Worm (Caenorhabditis elegans) whole organism, dauer: ENCODE results near the gene C52E2.5.
"Not testable (repeated sequence)": the region's sequence is repeated elsewhere in the genome, so short reads cannot be mapped to it uniquely, and the experiment has no call there.

ENCODE experiments used
- unc-62 ChIP-seq: sonication (generic microtip); optimal IDR thresholded peaks from 2 replicates; lab custom pipeline; 2017; ENCODE audit warnings: missing biosample characterization, missing genetic modification reagents, missing genetic modification characterization

Gene C52E2.5

DNA sequence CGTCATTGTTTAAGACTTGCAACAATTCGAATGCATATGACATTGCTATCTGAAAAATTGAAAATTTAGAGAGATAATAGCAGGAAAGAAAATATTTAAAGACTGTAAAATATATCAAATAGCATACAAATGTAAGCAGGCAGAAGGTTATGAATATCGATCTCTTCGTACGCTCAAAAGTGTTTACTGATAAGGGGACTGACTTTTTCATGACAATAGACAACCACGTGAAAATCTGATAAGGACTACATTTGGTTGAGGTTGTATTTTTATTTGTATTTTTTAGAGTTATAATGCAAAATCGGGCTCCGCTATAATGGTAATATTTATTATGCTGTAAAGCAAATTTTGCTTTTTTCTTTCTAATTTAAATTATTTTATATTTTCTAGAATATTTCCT lies at the start of gene C52E2.5, which contains the start of gene C52E2.4:
C52E2.5 (minus strand) TSS at position 43 of the 400 bp plus-strand sequence.
C52E2.4 (plus strand) TSS at position 252 of the 400 bp plus-strand sequence.
- TF ChIP-seq unc-62 (GFP tag; lab: Kevin White, UChicago), result no peak

DNA sequence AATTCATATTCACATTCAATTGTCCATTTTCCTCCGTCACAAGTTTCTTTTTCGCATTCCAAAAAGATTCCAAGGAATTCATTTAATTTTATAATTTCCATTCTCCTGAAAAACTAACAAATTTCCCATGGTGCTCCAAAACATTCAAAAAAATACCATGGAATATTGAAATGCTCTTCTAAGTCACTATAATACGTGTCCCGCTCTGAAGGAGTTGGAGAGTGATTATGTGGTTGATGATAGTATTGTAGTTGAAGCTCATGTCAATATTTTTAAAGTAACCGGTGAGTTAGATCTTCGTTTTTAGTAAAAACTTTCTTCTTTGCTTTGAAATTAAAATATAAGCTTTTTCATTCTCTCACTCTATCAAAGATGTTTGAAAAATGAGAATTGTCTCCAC lies 47.9 kb upstream of the C52E2.5 start, which contains the start of gene math-9:
math-9 (minus strand) TSS at position 101 of the 400 bp plus-strand sequence.
- TF ChIP-seq unc-62 (GFP tag; lab: Kevin White, UChicago), result no peak

DNA sequence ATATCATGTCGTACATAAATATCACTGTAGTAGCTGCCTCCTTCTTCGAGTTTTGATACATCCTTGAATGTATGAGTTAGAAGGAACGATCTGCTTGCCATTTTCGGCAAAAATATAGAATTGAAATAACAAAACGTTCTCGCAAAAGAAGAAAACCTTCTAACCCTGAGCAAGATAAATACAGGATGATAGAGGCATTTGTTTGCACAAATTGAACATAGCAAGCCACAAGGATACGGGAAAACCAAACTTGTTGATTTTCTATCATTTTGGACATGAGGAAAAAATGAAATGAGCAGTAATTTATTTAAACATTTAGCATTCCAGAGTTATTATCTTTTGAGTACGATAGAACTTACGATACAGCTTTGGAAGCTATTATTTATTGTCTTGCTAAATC lies 46.3 kb upstream of the C52E2.5 start, which contains the start of gene math-8:
math-8 (minus strand) TSS at position 101 of the 400 bp plus-strand sequence.
- no peak for TF ChIP-seq unc-62 (GFP tag; lab: Kevin White, UChicago)

DNA sequence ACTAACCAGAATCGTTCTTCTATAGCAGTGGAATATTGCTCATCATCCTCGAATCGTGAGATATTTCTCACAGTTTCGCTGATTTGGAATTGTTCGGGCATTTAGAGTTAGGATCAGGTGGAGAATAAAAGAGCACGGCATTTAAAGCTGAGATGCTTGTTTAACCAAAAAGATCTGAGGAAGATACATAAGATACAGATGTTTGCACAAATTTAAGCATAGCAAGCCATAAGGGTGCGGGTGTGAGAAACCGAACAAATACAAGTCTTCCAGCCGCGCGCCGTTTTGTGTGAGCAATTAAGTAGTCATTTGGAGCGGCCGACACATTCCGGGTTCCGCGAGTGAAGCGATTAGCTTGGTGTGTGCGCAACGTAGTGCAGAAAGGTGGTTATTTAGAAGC lies 43.6 kb upstream of the C52E2.5 start, which contains the start of gene math-7:
math-7 (minus strand) TSS at position 101 of the 400 bp plus-strand sequence.
- TF ChIP-seq unc-62 (GFP tag; lab: Kevin White, UChicago), result no peak

DNA sequence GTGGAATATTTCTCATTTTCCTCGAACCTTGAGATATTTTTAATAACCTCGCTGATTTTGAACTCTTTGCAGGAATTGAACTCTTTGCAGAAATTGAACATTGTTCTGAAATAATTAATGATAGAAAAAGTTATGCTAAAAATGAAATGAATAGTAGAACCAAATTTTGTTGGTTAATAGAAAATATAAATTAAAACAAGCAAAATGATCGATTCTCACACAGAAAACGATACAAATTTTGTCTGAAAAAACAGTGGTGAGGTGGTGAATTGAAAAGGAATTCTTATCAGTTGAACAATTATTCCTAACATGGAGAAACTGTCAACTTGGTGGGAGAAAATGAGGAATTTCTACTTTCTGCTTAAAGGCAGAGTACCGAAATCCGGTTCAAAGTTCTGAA lies 41.9 kb upstream of the C52E2.5 start, which contains the start of gene math-6:
math-6 (minus strand) TSS at position 101 of the 400 bp plus-strand sequence.
- TF ChIP-seq unc-62 (GFP tag; lab: Kevin White, UChicago), result no peak

DNA sequence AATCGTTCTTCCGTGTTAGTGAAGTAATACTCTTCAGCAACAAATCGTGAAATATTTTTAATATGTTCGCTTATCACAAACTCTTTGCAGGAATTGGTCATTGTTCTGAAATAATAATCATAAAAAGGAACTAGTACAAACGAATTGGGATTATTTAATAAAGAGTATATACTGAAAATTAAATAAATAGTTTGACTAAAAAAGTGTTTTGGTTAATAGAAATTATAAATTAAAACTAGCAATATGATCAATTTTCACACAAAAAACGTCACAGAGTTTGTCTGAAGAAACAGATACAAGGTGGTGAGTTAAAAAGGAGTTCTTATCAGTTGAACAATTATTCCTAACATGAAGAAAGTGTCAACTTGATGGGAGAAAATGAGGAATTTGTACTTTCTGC lies 40.0 kb upstream of the C52E2.5 start, which contains the start of gene math-5:
math-5 (minus strand) TSS at position 101 of the 400 bp plus-strand sequence.
- TF ChIP-seq unc-62 (GFP tag; lab: Kevin White, UChicago), result no peak

DNA sequence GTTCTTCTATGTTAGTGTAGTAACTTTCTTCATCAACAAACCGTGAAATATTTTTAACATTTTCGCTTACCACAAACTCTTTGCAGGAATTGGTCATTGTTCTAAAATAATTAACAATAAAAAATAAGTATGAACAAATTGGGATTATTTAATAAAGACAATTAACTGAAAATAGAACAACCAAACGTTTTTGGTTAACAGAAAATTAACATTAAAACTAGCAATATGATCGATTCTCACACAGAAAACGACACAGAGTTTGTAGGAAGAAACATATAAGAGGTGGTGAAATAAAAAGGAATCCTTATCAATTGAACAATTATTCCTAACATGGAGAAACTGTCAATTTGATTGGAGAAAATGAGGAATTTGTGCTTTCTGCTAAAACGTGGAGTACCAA lies 35.9 kb upstream of the C52E2.5 start, which contains the start of gene math-16:
math-16 (minus strand) TSS at position 101 of the 400 bp plus-strand sequence.
- TF ChIP-seq unc-62 (GFP tag; lab: Kevin White, UChicago), result no peak

DNA sequence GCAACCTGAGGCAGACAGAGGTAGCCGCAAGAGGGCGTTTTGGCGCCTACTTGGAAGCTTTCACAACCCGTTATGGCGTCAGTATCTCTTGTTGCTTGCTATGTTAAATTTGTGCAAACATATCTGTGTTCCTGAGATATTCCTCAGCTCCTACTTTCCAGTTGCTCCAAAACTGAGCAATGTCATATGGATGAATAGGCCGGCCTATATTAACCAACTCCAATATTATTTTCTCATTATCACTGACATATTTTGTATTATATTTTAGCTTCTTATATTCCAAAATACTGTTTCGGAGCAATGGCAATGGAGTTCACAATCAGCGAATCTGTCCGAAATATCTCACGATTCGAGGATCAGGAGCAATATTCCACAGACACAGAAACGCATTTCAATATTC lies 32.9 kb upstream of the C52E2.5 start, which contains the start of gene math-13:
math-13 (plus strand) TSS at position 301 of the 400 bp plus-strand sequence.
- no peak for TF ChIP-seq unc-62 (GFP tag; lab: Kevin White, UChicago)

DNA sequence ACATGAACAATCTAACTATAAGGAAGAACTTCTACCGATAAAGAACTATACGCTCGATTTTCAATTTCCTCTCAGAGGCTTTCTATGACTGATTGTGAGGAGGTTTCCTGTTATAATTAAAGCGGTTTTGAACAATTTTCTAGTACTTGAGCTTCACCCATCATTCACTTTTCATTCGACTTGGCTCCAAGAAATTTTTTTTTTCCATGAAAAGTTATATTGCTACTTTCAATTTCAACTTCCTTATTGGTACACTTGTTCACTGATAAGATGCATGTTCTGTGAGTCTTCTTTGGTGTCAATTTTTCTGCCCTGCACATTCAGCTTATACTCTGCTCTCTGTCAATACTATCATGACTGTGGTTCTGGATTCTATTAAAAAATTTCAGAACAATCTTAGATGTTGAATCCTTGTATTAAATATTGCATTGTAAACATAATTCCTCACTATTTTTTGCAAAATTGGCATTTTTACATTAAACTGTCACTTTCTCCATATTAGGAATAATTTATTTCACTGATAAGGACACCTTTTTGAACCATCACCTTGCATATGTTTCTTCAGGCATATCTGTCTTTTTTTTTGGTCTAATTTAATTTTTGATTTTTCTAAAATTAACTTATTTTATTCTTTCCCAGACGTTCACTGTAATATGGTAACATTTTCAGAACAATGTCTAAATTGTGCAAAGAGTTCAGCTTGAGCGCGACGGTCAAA lies 28.3 kb upstream of the C52E2.5 start, which contains the start of gene math-10:
math-10 (plus strand) TSS at position 668 of the 718 bp plus-strand sequence.
- TF ChIP-seq unc-62 (GFP tag; lab: Kevin White, UChicago), result no peak

DNA sequence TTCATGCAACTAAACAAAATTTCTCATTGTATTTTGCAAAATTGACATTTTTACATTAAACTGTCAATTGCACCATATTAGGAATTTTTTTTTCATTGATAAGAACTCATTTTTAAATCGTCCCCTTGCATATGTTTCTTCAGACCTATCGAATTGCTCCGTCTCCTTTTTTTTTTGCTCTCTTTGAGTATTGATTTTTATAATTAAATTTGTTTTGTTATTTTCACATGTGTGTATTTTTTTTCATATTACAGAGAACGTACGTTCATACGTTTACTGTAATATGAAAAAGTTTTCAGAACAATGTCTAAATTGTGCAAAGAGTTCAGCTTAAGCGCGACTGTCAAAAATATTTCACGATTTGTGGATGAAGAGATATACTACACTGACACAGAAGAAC lies 26.4 kb upstream of the C52E2.5 start, which contains the start of gene math-14:
math-14 (plus strand) TSS at position 301 of the 400 bp plus-strand sequence.
- no peak for TF ChIP-seq unc-62 (GFP tag; lab: Kevin White, UChicago)

DNA sequence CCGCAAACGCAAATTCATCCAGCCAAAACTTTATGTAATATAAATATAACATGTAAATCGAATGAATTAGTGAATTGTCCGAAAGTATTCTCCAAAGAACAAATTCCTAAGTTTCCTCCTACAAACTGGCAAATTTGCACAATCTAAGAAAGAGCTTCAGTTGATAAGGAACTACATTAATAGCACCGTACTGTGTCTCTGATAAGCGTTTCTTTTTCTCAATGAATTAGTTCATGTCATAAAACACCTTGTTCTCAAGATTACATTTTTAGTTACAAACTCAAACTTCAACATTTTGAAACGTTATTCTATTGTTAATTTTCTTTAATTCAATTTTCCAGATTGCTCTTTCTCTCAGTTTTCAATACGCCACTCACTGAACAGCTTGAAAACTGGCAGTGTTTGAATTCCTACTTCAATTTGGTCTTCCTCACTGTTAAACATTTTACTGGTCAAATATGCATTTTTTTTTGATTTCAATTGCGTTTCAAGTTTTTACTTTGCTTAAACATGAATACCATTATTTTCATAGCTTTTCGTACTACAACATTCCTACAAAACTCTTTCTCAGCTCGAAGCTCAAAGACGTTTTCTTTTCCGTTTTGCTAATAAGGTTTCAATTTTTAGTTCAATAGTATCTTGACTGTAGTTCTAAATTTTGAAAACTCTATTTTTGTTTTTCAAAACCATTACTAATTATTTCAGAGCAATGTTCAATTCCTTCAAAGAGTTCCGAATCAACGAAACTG lies 23.1 kb upstream of the C52E2.5 start, which contains the start of gene math-15:
math-15 (plus strand) TSS at position 699 of the 749 bp plus-strand sequence.
- TF ChIP-seq unc-62 (GFP tag; lab: Kevin White, UChicago), result no peak

DNA sequence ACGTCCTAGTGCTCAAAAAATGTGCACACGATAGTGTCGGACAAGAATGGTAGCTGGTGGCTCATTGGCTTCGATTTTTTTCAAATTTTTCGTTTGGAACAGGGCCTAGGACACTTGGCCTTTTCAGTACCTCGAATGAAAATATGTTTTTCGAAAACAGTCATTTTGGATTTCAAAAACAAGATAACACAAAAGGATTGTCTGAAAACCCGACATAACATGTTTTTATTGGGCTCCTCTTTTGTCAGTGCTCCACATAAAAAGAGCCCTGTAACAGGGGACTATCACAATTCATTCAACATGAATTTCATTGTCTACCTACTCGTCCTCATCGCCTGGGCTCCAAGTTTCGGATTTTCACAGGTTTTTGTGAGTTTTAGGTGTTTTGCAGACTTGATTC lies 21.5 kb upstream of the C52E2.5 start, which contains the start of gene C16C4.17:
C16C4.17 (plus strand) TSS at position 301 of the 400 bp plus-strand sequence.
- TF ChIP-seq unc-62 (GFP tag; lab: Kevin White, UChicago), result no peak

DNA sequence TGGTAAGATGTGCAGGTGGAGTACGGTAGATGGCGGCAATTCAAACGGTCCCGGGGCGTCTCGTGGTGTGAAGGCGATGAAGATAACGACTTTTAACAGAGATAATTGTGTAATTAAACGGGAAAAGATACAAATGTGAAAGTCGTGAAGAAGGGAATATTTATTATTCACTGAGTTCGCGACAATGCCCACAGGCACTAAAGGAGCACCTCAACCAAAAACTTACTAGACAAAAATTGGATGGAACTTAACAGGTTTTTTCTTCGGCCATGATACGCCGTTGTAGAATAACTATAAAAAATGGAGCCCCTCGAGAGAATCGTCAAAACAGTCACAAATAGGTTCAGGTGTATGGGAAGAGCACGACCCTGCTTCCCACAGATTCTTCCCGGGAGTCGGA lies 19.6 kb upstream of the C52E2.5 start, which contains the start of gene fbxb-98:
fbxb-98 (plus strand) TSS at position 301 of the 400 bp plus-strand sequence.
- TF ChIP-seq unc-62 (GFP tag; lab: Kevin White, UChicago), result not testable (repeated sequence)

DNA sequence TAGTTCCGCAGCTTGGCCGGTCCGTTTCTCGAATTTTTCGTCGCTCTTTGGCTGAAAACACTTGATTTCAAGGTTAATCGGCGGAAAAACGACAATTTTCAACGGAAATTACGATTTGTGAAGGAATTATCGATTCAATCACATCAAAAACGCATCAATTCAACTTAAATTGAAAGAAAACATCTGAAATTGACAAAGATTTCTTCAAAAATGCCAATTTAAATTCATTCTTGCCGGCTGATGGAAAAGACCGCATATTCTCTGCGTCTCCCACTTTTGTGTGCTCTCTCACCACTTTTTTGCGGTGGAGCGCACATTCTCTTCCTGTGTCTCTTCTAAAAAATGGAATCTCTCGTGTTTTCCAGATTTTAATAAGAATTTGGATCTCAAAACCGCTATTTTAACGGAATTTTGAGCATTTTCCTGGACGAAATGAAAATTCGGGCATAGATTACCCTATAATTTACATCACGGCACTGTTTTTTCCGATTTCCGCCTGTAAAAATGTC lies 18.6 kb upstream of the C52E2.5 start, which contains the start of gene C16C4.18:
C16C4.18 (minus strand) TSS at position 51 of the 509 bp plus-strand sequence.
- TF ChIP-seq unc-62 (GFP tag; lab: Kevin White, UChicago), result not testable (repeated sequence)

DNA sequence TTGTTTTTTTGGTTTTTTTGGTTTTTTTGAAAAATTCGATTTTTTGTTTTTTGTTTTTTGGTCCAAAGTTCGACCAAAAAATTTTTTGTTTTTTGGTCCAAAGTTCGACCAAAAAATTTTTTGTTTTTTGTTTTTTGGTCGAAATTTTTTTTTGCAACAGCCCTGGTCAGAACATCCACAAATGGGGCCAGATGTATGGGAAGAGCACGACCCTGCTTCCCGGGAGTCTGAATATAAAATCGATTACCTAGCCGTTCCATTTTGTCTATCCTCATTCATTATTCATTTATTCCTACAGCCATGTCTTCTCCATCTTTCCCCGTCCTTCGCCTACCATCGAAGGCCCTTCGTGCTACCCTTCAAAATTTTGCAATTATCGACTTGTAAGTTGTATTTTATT lies 11.4 kb upstream of the C52E2.5 start, which contains the start of gene fbxb-95:
fbxb-95 (plus strand) TSS at position 301 of the 400 bp plus-strand sequence.
- not testable (repeated sequence) for TF ChIP-seq unc-62 (GFP tag; lab: Kevin White, UChicago)
